Fruit fly (Drosophila melanogaster) whole organism, prepupa: ENCODE data around the gene CG14000.

Experiments used
- Smox ChIP-seq: fragments of 200-800 bp; sonication (Bioruptor generic); optimal IDR thresholded peaks from 3 replicates; lab custom pipeline; 2016; ENCODE audit warnings: missing biosample characterization, missing genetic modification characterization
- cyc ChIP-seq: fragments of 200-800 bp; sonication (Bioruptor generic); optimal IDR thresholded peaks from 3 replicates; lab custom pipeline; 2016; ENCODE audit warnings: missing biosample characterization, missing genetic modification characterization
- spab ChIP-seq: fragments of 200-800 bp; sonication (Bioruptor generic); optimal IDR thresholded peaks from 2 replicates; lab custom pipeline; 2017; ENCODE audit warnings: missing biosample characterization, mild to moderate bottlenecking, missing genetic modification characterization, missing genetic modification reagents

- TF ChIP-seq Smox (no peak), cyc (no peak), spab (GFP tag; lab: Kevin White, UChicago) (no peak)
Observed at dm6 chr2L:5947504-5947903, 37.4 kb upstream of the CG14000 start.
